Fruit fly (Drosophila melanogaster): ENCODE results near the gene Grp170.
A peak's percentile ranks its signal among the peaks of the same experiment; 100 is the strongest.

Gene Grp170

dm6 chrX:2304514-2305235 is 29.8 kb upstream of the Grp170 start:
- peak; percentile 10 for TF ChIP-seq sens (GFP tag)
- TF ChIP-seq Antp (GFP tag; optimal IDR thresholded peaks at IDR 0.05) = no peak
- TF ChIP-seq CG1603 (tag; optimal IDR thresholded peaks at IDR 0.05) = peak; percentile 27
- TF ChIP-seq chinmo (GFP tag; IDR thresholded peaks at IDR 0.05; ENCODE audit: partially characterized antibody) = 0 out of 4 replicates have a peak, but pooled peaks have one; percentile 10
- TF ChIP-seq CG8388 (GFP tag; optimal IDR thresholded peaks at IDR 0.05) = peak; percentile 11
- peak; percentile 18 for TF ChIP-seq Sox100B (GFP tag; optimal IDR thresholded peaks at IDR 0.05)
- TF ChIP-seq jumu (GFP tag; optimal IDR thresholded peaks at IDR 0.05) = no peak
- TF ChIP-seq grau (tag; optimal IDR thresholded peaks at IDR 0.05) = peak; percentile 14
- TF ChIP-seq Eip74EF (GFP tag; optimal IDR thresholded peaks at IDR 0.05) = peak in 1 of 2 experiments; percentile 34
- peak in 1 of 2 experiments; percentile 40 for TF ChIP-seq eve (GFP tag; optimal IDR thresholded peaks at IDR 0.05)
- peak; percentile 58 for TF ChIP-seq CG4360 (GFP tag; IDR thresholded peaks at IDR 0.05)
- TF ChIP-seq sd (tag; optimal IDR thresholded peaks at IDR 0.05) = peak; percentile 92
- peak; percentile 56 for TF ChIP-seq zf30C (GFP tag; optimal IDR thresholded peaks at IDR 0.05)
- TF ChIP-seq Med (GFP tag) = peak; percentile 80
- TF ChIP-seq Chrac-16 (GFP tag; optimal IDR thresholded peaks at IDR 0.05) = no peak
- no peak for TF ChIP-seq nmo (GFP tag; optimal IDR thresholded peaks at IDR 0.05)
- peak in 1 of 3 experiments; percentile 10 for TF ChIP-seq lola (GFP tag; optimal IDR thresholded peaks at IDR 0.05)
- TF ChIP-seq Sox102F (GFP tag; optimal IDR thresholded peaks at IDR 0.05) = peak; percentile 3
- TF ChIP-seq CG12942 (GFP tag; optimal IDR thresholded peaks at IDR 0.05) = no peak
- TF ChIP-seq Hr51 (GFP tag; optimal IDR thresholded peaks at IDR 0.05) = peak in 1 of 2 experiments; percentile 5
- peak in 1 of 2 experiments; percentile 10 for TF ChIP-seq Pdp1 (GFP tag; optimal IDR thresholded peaks at IDR 0.05)

- TF ChIP-seq CG9817 (tag; optimal IDR thresholded peaks at IDR 0.05) (peak; percentile 81), klu (GFP tag; IDR thresholded peaks at IDR 0.05) (peak; percentile 73), sob (GFP tag; IDR thresholded peaks at IDR 0.05) (peak; percentile 84), phol (tag; optimal IDR thresholded peaks at IDR 0.05) (peak; percentile 87), CTCF (GFP tag; optimal IDR thresholded peaks at IDR 0.05) (peak; percentile 7), br (optimal IDR thresholded peaks at IDR 0.05) (no peak), Hmx (GFP tag; optimal IDR thresholded peaks at IDR 0.05) (peak; percentile 3), CG7786 (GFP tag; optimal IDR thresholded peaks at IDR 0.05) (peak; percentile 96), wor (GFP tag; IDR thresholded peaks at IDR 0.05) (peak; percentile 75), zen (tag; optimal IDR thresholded peaks at IDR 0.05) (peak; percentile 69), CG12155 (GFP tag; optimal IDR thresholded peaks at IDR 0.05) (peak; percentile 79), Ptx1 (GFP tag; IDR thresholded peaks at IDR 0.05) (peak; percentile 83), CoRest (tag; optimal IDR thresholded peaks at IDR 0.05) (peak; percentile 90), bowl (GFP tag; IDR thresholded peaks at IDR 0.05) (0 out of 2 replicates have a peak, but pooled peaks have one; percentile 50), CHES-1-like (GFP tag; optimal IDR thresholded peaks at IDR 0.05) (peak; percentile 97), sd (tag; optimal IDR thresholded peaks at IDR 0.05) (peak; percentile 39), CG10267 (tag; optimal IDR thresholded peaks at IDR 0.05) (peak; percentile 79), CG30020 (tag; optimal IDR thresholded peaks at IDR 0.05) (peak; percentile 30), Bdp1 (GFP tag; optimal IDR thresholded peaks at IDR 0.05) (peak; percentile 83), slbo (GFP tag; IDR thresholded peaks at IDR 0.05) (peak; percentile 91), CG12942 (GFP tag; optimal IDR thresholded peaks at IDR 0.05) (peak; percentile 77), da (GFP tag; optimal IDR thresholded peaks at IDR 0.05) (peak; percentile 77), CG13287 (GFP tag; IDR thresholded peaks at IDR 0.05; ENCODE audit: partially characterized antibody) (peak; percentile 12; the same call in 1 of the 2 replicates), caup (GFP tag; optimal IDR thresholded peaks at IDR 0.05; ENCODE audit: severe bottlenecking) (peak; percentile 87), CG18764 (GFP tag; optimal IDR thresholded peaks at IDR 0.05) (peak; percentile 76), otp (GFP tag; IDR thresholded peaks at IDR 0.05) (peak; percentile 70; the same call in 1 of the 3 replicates), Taf1 (GFP tag; IDR thresholded peaks at IDR 0.05) (no peak; the same call in 1 of the 2 replicates), ac (GFP tag; optimal IDR thresholded peaks at IDR 0.05) (peak; percentile 51)
Observed at dm6 chrX:2303771-2304513, 29.1 kb upstream of the Grp170 start.

Data from whole organism, embryonic.